Worm (Caenorhabditis elegans) whole organism, early embryonic: ENCODE results near the gene F44B9.8.

Source experiments
- B0310.2 ChIP-seq: sonication (generic microtip); optimal IDR thresholded peaks from 2 replicates; lab custom pipeline; 2016; ENCODE audit warnings: mild to moderate bottlenecking, missing genetic modification characterization, missing compliant biosample characterization
- F13C5.2 ChIP-seq: sonication (generic microtip); optimal IDR thresholded peaks from 2 replicates; lab custom pipeline; 2017; ENCODE audit warnings: mild to moderate bottlenecking, missing genetic modification characterization, inconsistent platforms, missing compliant biosample characterization
- aly-1 ChIP-seq: sonication (generic microtip); optimal IDR thresholded peaks from 2 replicates; lab custom pipeline; 2016; ENCODE audit warnings: missing genetic modification characterization, missing compliant biosample characterization
- ama-1 ChIP-seq: fragments of 150-350 bp; optimal IDR thresholded peaks from 2 replicates; lab custom pipeline; 2014
- ceh-13 ChIP-seq: fragments of 200-800 bp; sonication (Bioruptor generic); optimal IDR thresholded peaks from 2 replicates; lab custom pipeline; 2018; ENCODE audit warnings: mild to moderate bottlenecking, missing genetic modification characterization, missing compliant biosample characterization
- flt-1 ChIP-seq: fragments of 200-800 bp; sonication (Bioruptor generic); IDR thresholded peaks from 2 replicates; pipeline ENCODE4 v1.3.6; 2022; ENCODE audit warnings: missing genetic modification characterization, missing compliant biosample characterization
- pes-1 ChIP-seq: fragments of 200-800 bp; sonication (Bioruptor generic); IDR thresholded peaks from 2 replicates; pipeline ENCODE4 v1.3.6; 2022; ENCODE audit warnings: missing genetic modification reagents, missing genetic modification characterization, missing compliant biosample characterization
- sea-1 ChIP-seq: fragments of 200-800 bp; sonication (Bioruptor generic); conservative IDR thresholded peaks from 2 replicates; pipeline ENCODE4 v1.3.6; 2022; ENCODE audit warnings: missing genetic modification characterization, missing compliant biosample characterization
- tbx-11 ChIP-seq: fragments of 200-800 bp; sonication (Bioruptor generic); IDR thresholded peaks from 2 replicates; pipeline ENCODE4 v1.3.6; 2022; ENCODE audit warnings: missing genetic modification characterization, missing compliant biosample characterization
- tbx-37 ChIP-seq: fragments of 200-800 bp; sonication (Bioruptor generic); conservative IDR thresholded peaks from 2 replicates; pipeline ENCODE4 v1.3.6; 2022; ENCODE audit warnings: missing genetic modification reagents, missing genetic modification characterization, missing compliant biosample characterization
- tra-4 ChIP-seq: sonication (generic microtip); optimal IDR thresholded peaks from 2 replicates; lab custom pipeline; 2017; ENCODE audit warnings: missing genetic modification characterization, missing compliant biosample characterization

DNA sequence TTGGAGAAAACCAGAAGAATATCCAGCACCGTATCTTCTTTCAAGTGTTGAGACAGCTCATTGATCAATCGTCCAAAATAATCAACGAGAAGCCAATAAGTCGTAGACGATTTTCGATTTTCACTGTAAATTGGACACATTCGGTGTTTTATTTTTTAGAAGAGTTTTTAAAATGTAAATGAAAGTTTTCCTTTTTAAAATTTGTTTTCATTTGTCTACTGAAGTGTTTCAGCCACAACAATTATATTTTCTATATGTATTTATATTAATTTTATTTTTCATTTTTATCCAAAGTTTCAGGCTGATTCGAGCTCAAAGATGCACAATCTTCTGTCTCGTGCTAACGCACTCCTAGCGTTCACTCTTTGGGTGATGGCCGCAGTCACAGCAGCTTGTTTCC lies 15.3 kb upstream of the F44B9.8 start, which contains the start of gene spcs-3:
- TF ChIP-seq F13C5.2 (tag; lab: Kevin White, UChicago) = no peak
- no peak for TF ChIP-seq flt-1 (GFP tag; lab: Robert Waterston, UW)
- no peak for TF ChIP-seq ceh-13
- TF ChIP-seq ama-1 (lab: Kevin White, UChicago) = no peak
- no peak for TF ChIP-seq pes-1 (GFP tag; lab: Robert Waterston, UW)
- TF ChIP-seq tbx-37 (GFP tag; lab: Robert Waterston, UW) = no peak
- TF ChIP-seq sea-1 = no peak
- no peak for TF ChIP-seq aly-1 (tag; lab: Kevin White, UChicago)
- TF ChIP-seq B0310.2 (tag; lab: Kevin White, UChicago) = no peak
- TF ChIP-seq tbx-11 (GFP tag; lab: Robert Waterston, UW) = no peak
- TF ChIP-seq tra-4 (tag; lab: Kevin White, UChicago) = no peak
